Fruit fly (Drosophila melanogaster) whole organism, embryonic: ENCODE data around the gene CG46304.

Experiments
- Ada2b ChIP-seq: fragments of 200-800 bp; sonication (Bioruptor generic); IDR thresholded peaks from 2 replicates; pipeline ENCODE4 v1.3.6; 2022; ENCODE audit warnings: missing biosample characterization, missing genetic modification characterization
- CG10366 ChIP-seq: fragments of 200-800 bp; sonication (Bioruptor generic); IDR thresholded peaks from 2 replicates; pipeline ENCODE4 v1.3.6; 2022; ENCODE audit warnings: missing biosample characterization, missing genetic modification characterization
- CG12104 ChIP-seq: fragments of 200-800 bp; sonication (Bioruptor generic); optimal IDR thresholded peaks from 3 replicates; lab custom pipeline; 2016; ENCODE audit warnings: missing biosample characterization, missing genetic modification characterization
- CG15073 ChIP-seq: fragments of 200-800 bp; sonication (Bioruptor generic); optimal IDR thresholded peaks from 2 replicates; lab custom pipeline; 2016; ENCODE audit warnings: missing biosample characterization, missing genetic modification characterization
- CG15479 ChIP-seq: fragments of 200-800 bp; sonication (Bioruptor generic); optimal IDR thresholded peaks from 3 replicates; lab custom pipeline; 2019; ENCODE audit warnings: missing biosample characterization, mild to moderate bottlenecking, missing genetic modification characterization, moderate library complexity
- CG1647 ChIP-seq: fragments of 200-800 bp; sonication (Bioruptor generic); optimal IDR thresholded peaks from 3 replicates; lab custom pipeline; 2016; ENCODE audit warnings: missing biosample characterization, missing genetic modification characterization
- CG16813 ChIP-seq: fragments of 200-800 bp; sonication (Bioruptor generic); IDR thresholded peaks from 3 replicates; pipeline ENCODE4 v1.3.6; 2022; ENCODE audit warnings: missing biosample characterization, missing genetic modification characterization; ENCODE audit not compliant: partially characterized antibody
- CG17359 ChIP-seq: fragments of 200-800 bp; sonication (Bioruptor generic); optimal IDR thresholded peaks from 3 replicates; lab custom pipeline; 2018; ENCODE audit warnings: missing biosample characterization, mild to moderate bottlenecking, missing genetic modification characterization, moderate library complexity
- CG17361 ChIP-seq: fragments of 200-800 bp; sonication (Bioruptor generic); IDR thresholded peaks from 3 replicates; pipeline ENCODE4 v1.3.6; 2022; ENCODE audit warnings: missing biosample characterization, missing genetic modification characterization
- CG18599 ChIP-seq: fragments of 200-800 bp; sonication (Bioruptor generic); optimal IDR thresholded peaks from 3 replicates; lab custom pipeline; 2017; ENCODE audit warnings: missing biosample characterization, missing genetic modification characterization, mild to moderate bottlenecking, moderate library complexity, missing genetic modification reagents
- CG2712 ChIP-seq: fragments of 200-800 bp; optimal IDR thresholded peaks from 3 replicates; lab custom pipeline; 2019; ENCODE audit warnings: missing biosample characterization, mild to moderate bottlenecking, missing genetic modification characterization, moderate library complexity
- CG3163 ChIP-seq: fragments of 200-800 bp; sonication (Bioruptor generic); optimal IDR thresholded peaks from 3 replicates; lab custom pipeline; 2016; ENCODE audit warnings: missing biosample characterization, missing genetic modification characterization
- CG32772 ChIP-seq: fragments of 200-800 bp; sonication (Bioruptor generic); IDR thresholded peaks from 2 replicates; pipeline ENCODE4 v1.3.6; 2022; ENCODE audit warnings: missing biosample characterization, missing genetic modification characterization
- CG3281 ChIP-seq: fragments of 200-800 bp; sonication (Bioruptor generic); optimal IDR thresholded peaks from 3 replicates; lab custom pipeline; 2017; ENCODE audit warnings: missing biosample characterization, mild to moderate bottlenecking, missing genetic modification characterization
- CG34376 ChIP-seq: fragments of 200-800 bp; sonication (Bioruptor generic); optimal IDR thresholded peaks from 2 replicates; lab custom pipeline; 2018; ENCODE audit warnings: missing biosample characterization, mild to moderate bottlenecking, missing genetic modification characterization
- CG34422 ChIP-seq: fragments of 200-800 bp; sonication (Bioruptor generic); IDR thresholded peaks from 3 replicates; pipeline ENCODE4 v1.3.6; 2022; ENCODE audit warnings: missing biosample characterization, missing genetic modification characterization
- CG4424 ChIP-seq: fragments of 200-800 bp; sonication (Bioruptor generic); optimal IDR thresholded peaks from 3 replicates; lab custom pipeline; 2016; ENCODE audit warnings: missing biosample characterization, missing genetic modification characterization
- CG6254 ChIP-seq: fragments of 200-800 bp; sonication (Bioruptor generic); optimal IDR thresholded peaks from 3 replicates; lab custom pipeline; 2017; ENCODE audit warnings: mild to moderate bottlenecking, missing biosample characterization, missing genetic modification reagents, missing genetic modification characterization
- CG6654 ChIP-seq: fragments of 200-800 bp; sonication (Bioruptor generic); optimal IDR thresholded peaks from 2 replicates; lab custom pipeline; 2017; ENCODE audit warnings: missing biosample characterization, mild to moderate bottlenecking, missing genetic modification characterization
- CG7928 ChIP-seq: fragments of 200-800 bp; sonication (Bioruptor generic); optimal IDR thresholded peaks from 2 replicates; lab custom pipeline; 2017; ENCODE audit warnings: missing biosample characterization, mild to moderate bottlenecking, missing genetic modification characterization
- Dip3 ChIP-seq: fragments of 200-800 bp; sonication (Bioruptor generic); optimal IDR thresholded peaks from 3 replicates; lab custom pipeline; 2016; ENCODE audit warnings: missing biosample characterization, missing genetic modification characterization
- GATAe ChIP-seq: fragments of 200-800 bp; sonication (Bioruptor generic); conservative IDR thresholded peaks from 2 replicates; pipeline ENCODE4 v1.3.6; 2022; ENCODE audit warnings: missing biosample characterization, missing genetic modification characterization
- HmgZ ChIP-seq: fragments of 200-800 bp; sonication (Bioruptor generic); optimal IDR thresholded peaks from 2 replicates; lab custom pipeline; 2018; ENCODE audit warnings: missing biosample characterization, mild to moderate bottlenecking, missing genetic modification characterization
- Hsf ChIP-seq: fragments of 200-800 bp; sonication (Bioruptor generic); optimal IDR thresholded peaks from 3 replicates; lab custom pipeline; 2016; ENCODE audit warnings: missing biosample characterization, missing genetic modification characterization
- Jarid2 ChIP-seq: fragments of 200-800 bp; sonication (Bioruptor generic); optimal IDR thresholded peaks from 3 replicates; lab custom pipeline; 2017; ENCODE audit warnings: mild to moderate bottlenecking, missing biosample characterization, missing genetic modification reagents, missing genetic modification characterization
- Kr ChIP-seq: fragments of 200-800 bp; sonication (Bioruptor generic); optimal IDR thresholded peaks from 2 replicates; lab custom pipeline; 2017; ENCODE audit warnings: missing biosample characterization, mild to moderate bottlenecking, missing genetic modification characterization
- Lpt ChIP-seq: fragments of >200 bp; optimal IDR thresholded peaks from 2 replicates; lab custom pipeline; 2018; ENCODE audit warnings: missing biosample characterization, missing genetic modification characterization
- MESR4 ChIP-seq: fragments of 200-800 bp; sonication (Bioruptor generic); optimal IDR thresholded peaks from 2 replicates; lab custom pipeline; 2018; ENCODE audit warnings: missing biosample characterization, mild to moderate bottlenecking, missing genetic modification characterization, moderate library complexity
- Med ChIP-seq: fragments of 200-800 bp; sonication (Bioruptor generic); peaks from one replicate; lab custom pipeline; 2016; ENCODE audit warnings: missing biosample characterization, missing genetic modification characterization, mild to moderate bottlenecking, inconsistent platforms, moderate library complexity
- Pdp1 ChIP-seq, 2 experiments: fragments of 200-800 bp; sonication (Bioruptor generic); optimal IDR thresholded peaks; 3 replicates each; lab custom pipeline; 2016; ENCODE audit warnings: missing biosample characterization in 2 of 2, missing genetic modification characterization in 2 of 2, mild to moderate bottlenecking in 1 of 2, moderate library complexity in 1 of 2
- Six4 ChIP-seq: fragments of 200-800 bp; sonication (Bioruptor generic); optimal IDR thresholded peaks from 2 replicates; lab custom pipeline; 2016; ENCODE audit warnings: missing biosample characterization, missing genetic modification characterization
- Vsx1 ChIP-seq: fragments of 200-800 bp; sonication (Bioruptor generic); optimal IDR thresholded peaks from 2 replicates; lab custom pipeline; 2017; ENCODE audit warnings: missing biosample characterization, mild to moderate bottlenecking, missing genetic modification characterization, missing genetic modification reagents
- Xrp1 ChIP-seq: fragments of 200-800 bp; sonication (Bioruptor generic); IDR thresholded peaks from 2 replicates; pipeline ENCODE4 v1.3.6; 2022; ENCODE audit warnings: missing biosample characterization, missing genetic modification characterization
- az2 ChIP-seq: fragments of 200-800 bp; sonication (Bioruptor generic); optimal IDR thresholded peaks from 3 replicates; lab custom pipeline; 2016; ENCODE audit warnings: missing biosample characterization, missing genetic modification characterization
- bcd ChIP-seq: fragments of 200-800 bp; sonication (Bioruptor generic); optimal IDR thresholded peaks from 2 replicates; lab custom pipeline; 2017; ENCODE audit warnings: missing biosample characterization, mild to moderate bottlenecking, missing genetic modification characterization
- ems ChIP-seq: fragments of 200-800 bp; sonication (Bioruptor generic); optimal IDR thresholded peaks from 3 replicates; lab custom pipeline; 2016; ENCODE audit warnings: missing biosample characterization, missing genetic modification characterization
- ftz-f1 ChIP-seq: fragments of 200-800 bp; sonication (Bioruptor generic); optimal IDR thresholded peaks from 2 replicates; lab custom pipeline; 2016; ENCODE audit warnings: missing biosample characterization, missing genetic modification characterization
- gcm ChIP-seq: fragments of 200-800 bp; sonication (Bioruptor generic); optimal IDR thresholded peaks from 2 replicates; lab custom pipeline; 2019; ENCODE audit warnings: missing biosample characterization, mild to moderate bottlenecking, missing genetic modification characterization, moderate library complexity
- grau ChIP-seq: fragments of 200-800 bp; optimal IDR thresholded peaks from 3 replicates; lab custom pipeline; 2019; ENCODE audit warnings: missing biosample characterization, mild to moderate bottlenecking, missing genetic modification characterization, moderate library complexity
- jumu ChIP-seq: fragments of 200-800 bp; sonication (Bioruptor generic); optimal IDR thresholded peaks from 3 replicates; lab custom pipeline; 2016; ENCODE audit warnings: missing biosample characterization, missing genetic modification characterization
- knrl ChIP-seq: fragments of 200-800 bp; sonication (Bioruptor generic); IDR thresholded peaks from 3 replicates; pipeline ENCODE4 v1.3.6; 2022; ENCODE audit warnings: missing biosample characterization, missing genetic modification characterization; ENCODE audit not compliant: partially characterized antibody
- lab ChIP-seq: fragments of 200-800 bp; sonication (Bioruptor generic); optimal IDR thresholded peaks from 3 replicates; lab custom pipeline; 2017; ENCODE audit warnings: missing biosample characterization, missing genetic modification characterization, mild to moderate bottlenecking, moderate library complexity, missing genetic modification reagents
- lola ChIP-seq, 3 experiments: fragments of >200 bp in 2 of 3; fragments of 200-800 bp in 1 of 3; sonication (Bioruptor generic) in 1 of 3; optimal IDR thresholded peaks; 2 replicates each; lab custom pipeline; 2017 to 2019; ENCODE audit warnings: missing biosample characterization in 3 of 3, missing genetic modification characterization in 3 of 3, mild to moderate bottlenecking in 1 of 3, moderate library complexity in 1 of 3
- oc ChIP-seq: fragments of 200-800 bp; sonication (Bioruptor generic); optimal IDR thresholded peaks from 2 replicates; lab custom pipeline; 2018; ENCODE audit warnings: missing biosample characterization, mild to moderate bottlenecking, missing genetic modification characterization, moderate library complexity
- otp ChIP-seq: fragments of 200-800 bp; sonication (Bioruptor generic); IDR thresholded peaks from 3 replicates; pipeline ENCODE4, ENCODE4 v1.3.6; 2022; ENCODE audit warnings: missing biosample characterization, missing genetic modification characterization
- pita ChIP-seq: fragments of 200-800 bp; sonication (Bioruptor generic); optimal IDR thresholded peaks from 2 replicates; lab custom pipeline; 2017; ENCODE audit warnings: missing biosample characterization, mild to moderate bottlenecking, missing genetic modification characterization
- ro ChIP-seq: fragments of 200-800 bp; sonication (Bioruptor generic); IDR thresholded peaks from 2 replicates; pipeline ENCODE4 v1.3.6; 2022; ENCODE audit warnings: missing biosample characterization, missing genetic modification characterization
- sens ChIP-seq: fragments of 200-800 bp; sonication (Bioruptor generic); peaks from one replicate; lab custom pipeline; 2016; ENCODE audit warnings: missing biosample characterization, missing genetic modification characterization
- shn ChIP-seq: fragments of 200-800 bp; sonication (Bioruptor generic); optimal IDR thresholded peaks from 3 replicates; lab custom pipeline; 2016; ENCODE audit warnings: missing biosample characterization, missing genetic modification characterization
- sr ChIP-seq: fragments of 200-800 bp; sonication (Bioruptor generic); IDR thresholded peaks from 3 replicates; pipeline ENCODE4 v1.3.6; 2022; ENCODE audit warnings: missing biosample characterization, missing genetic modification characterization

The CG46304 gene

dm6 chr2L:18995660-18996417 lies 49.7 kb downstream of the CG46304 start, which contains the start of gene CG10650 (continued):
- no peak for TF ChIP-seq jumu
- no peak for TF ChIP-seq shn (GFP tag; lab: Kevin White, UChicago)
- no peak for TF ChIP-seq pita (GFP tag; lab: Kevin White, UChicago)
- TF ChIP-seq sr (GFP tag; lab: Robert Waterston, UW), result no peak
- no peak for TF ChIP-seq CG6654 (GFP tag; lab: Kevin White, UChicago)
- no peak for TF ChIP-seq CG7928 (GFP tag; lab: Kevin White, UChicago)
- TF ChIP-seq Lpt, result no peak
- TF ChIP-seq CG1647 (GFP tag; lab: Kevin White, UChicago), result no peak
- no peak for TF ChIP-seq az2 (GFP tag; lab: Kevin White, UChicago)
- TF ChIP-seq CG15073 (GFP tag; lab: Kevin White, UChicago), result no peak
- no peak for TF ChIP-seq CG17361 (GFP tag; lab: Robert Waterston, UW)
- TF ChIP-seq Hsf, result no peak
- no peak for TF ChIP-seq CG17359 (tag; lab: Kevin White, UChicago)
- TF ChIP-seq Med (GFP tag; lab: Kevin White, UChicago), result no peak
- peak; percentile 62 for TF ChIP-seq Jarid2 (GFP tag; lab: Kevin White, UChicago)
- TF ChIP-seq CG34376, result peak; percentile 17
- TF ChIP-seq bcd (GFP tag; lab: Kevin White, UChicago), result no peak
- no peak for TF ChIP-seq CG12104 (GFP tag; lab: Kevin White, UChicago)
- no peak for TF ChIP-seq oc (tag; lab: Kevin White, UChicago)
- TF ChIP-seq Pdp1 (GFP tag; optimal IDR thresholded peaks at IDR 0.05; lab: Kevin White, UChicago), result peak in 1 of 2 experiments; percentile 34
- TF ChIP-seq ftz-f1 (GFP tag; lab: Kevin White, UChicago), result no peak
- no peak for TF ChIP-seq Xrp1 (GFP tag; lab: Robert Waterston, UW)
- no peak for TF ChIP-seq CG3163 (GFP tag; lab: Kevin White, UChicago)
- TF ChIP-seq CG3281 (GFP tag; lab: Kevin White, UChicago), result no peak
- no peak for TF ChIP-seq Vsx1 (GFP tag; lab: Kevin White, UChicago)
- TF ChIP-seq GATAe (GFP tag; lab: Robert Waterston, UW), result peak; percentile 37
- TF ChIP-seq CG2712 (tag; lab: Kevin White, UChicago), result no peak
- TF ChIP-seq Six4 (GFP tag; lab: Kevin White, UChicago), result no peak
- no peak for TF ChIP-seq ro
- TF ChIP-seq MESR4 (GFP tag; lab: Kevin White, UChicago), result no peak
- TF ChIP-seq knrl (GFP tag; lab: Robert Waterston, UW), result no peak
- TF ChIP-seq CG15479 (GFP tag; lab: Kevin White, UChicago), result no peak
- peak; percentile 29 for TF ChIP-seq HmgZ
- TF ChIP-seq ems (GFP tag; lab: Kevin White, UChicago), result no peak
- peak; percentile 47 for TF ChIP-seq lab
- peak; percentile 13 for TF ChIP-seq CG18599 (GFP tag; lab: Kevin White, UChicago)
- 0 out of 3 replicates have a peak, but pooled peaks have one; percentile 19 for TF ChIP-seq otp (GFP tag; lab: Robert Waterston, UW)
- TF ChIP-seq grau, result no peak
- TF ChIP-seq Ada2b (GFP tag; lab: Robert Waterston, UW), result no peak
- no peak for TF ChIP-seq Kr (GFP tag; lab: Kevin White, UChicago)
- no peak for TF ChIP-seq CG32772 (GFP tag; lab: Robert Waterston, UW)
- TF ChIP-seq lola (GFP tag; optimal IDR thresholded peaks at IDR 0.05; lab: Kevin White, UChicago), result no peak
- TF ChIP-seq CG10366 (GFP tag; lab: Robert Waterston, UW), result no peak
- no peak for TF ChIP-seq gcm (GFP tag; lab: Kevin White, UChicago)
- TF ChIP-seq CG6254 (GFP tag; lab: Kevin White, UChicago), result no peak
- TF ChIP-seq CG4424 (GFP tag; lab: Kevin White, UChicago), result no peak
- TF ChIP-seq sens, result no peak
- TF ChIP-seq CG16813 (GFP tag; lab: Robert Waterston, UW), result no peak
- TF ChIP-seq Dip3 (GFP tag; lab: Kevin White, UChicago), result no peak
- TF ChIP-seq CG34422, result no peak
